Worm (Caenorhabditis elegans) whole organism, dauer: ENCODE results near the gene nob-1.

Experiments used
- unc-62 ChIP-seq: sonication (generic microtip); optimal IDR thresholded peaks from 2 replicates; lab custom pipeline; 2017; ENCODE audit warnings: missing biosample characterization, missing genetic modification reagents, missing genetic modification characterization

nob-1 gene

ce11 chrIII:12077456-12077855, 6.7 kb downstream of the nob-1 start, which contains the start of gene php-3:
php-3 (minus strand) TSS chrIII:12077556.
- TF ChIP-seq unc-62 (GFP tag; lab: Kevin White, UChicago) = no peak

ce11 chrIII:12067736-12068135, 16.4 kb downstream of the nob-1 start:
- no peak for TF ChIP-seq unc-62 (GFP tag; lab: Kevin White, UChicago)

- TF ChIP-seq unc-62 (GFP tag; lab: Kevin White, UChicago) = no peak
Measured at ce11 chrIII:12064494-12064893, 19.6 kb downstream of the nob-1 start.

- no peak for TF ChIP-seq unc-62 (GFP tag; lab: Kevin White, UChicago)
Measured at ce11 chrIII:12063934-12064333, 20.2 kb downstream of the nob-1 start.

- TF ChIP-seq unc-62 (GFP tag; lab: Kevin White, UChicago) = no peak
Measured at ce11 chrIII:12061413-12061812, 22.7 kb downstream of the nob-1 start, which contains the start of gene zyg-8. zyg-8 (plus strand) TSS chrIII:12061713.

ce11 chrIII:12060092-12060491, 24.0 kb downstream of the nob-1 start:
- TF ChIP-seq unc-62 (GFP tag; lab: Kevin White, UChicago) = no peak

- TF ChIP-seq unc-62 (GFP tag; lab: Kevin White, UChicago) = no peak
Measured at ce11 chrIII:12059521-12059920, 24.6 kb downstream of the nob-1 start.

- TF ChIP-seq unc-62 (GFP tag; lab: Kevin White, UChicago) = no peak
Measured at ce11 chrIII:12058429-12058828, 25.7 kb downstream of the nob-1 start, which contains the start of gene arx-3. arx-3 (minus strand) TSS chrIII:12058458.

ce11 chrIII:12052206-12052605, 31.9 kb downstream of the nob-1 start, which contains the start of gene Y79H2A.3:
Y79H2A.3 (minus strand) TSS chrIII:12052306.
- no peak for TF ChIP-seq unc-62 (GFP tag; lab: Kevin White, UChicago)

- TF ChIP-seq unc-62 (GFP tag; lab: Kevin White, UChicago) = no peak
Measured at ce11 chrIII:12040999-12041398, 43.1 kb downstream of the nob-1 start, which contains the start of gene Y79H2A.4. Y79H2A.4 (plus strand) TSS chrIII:12041299.

ce11 chrIII:12037217-12037616, 46.9 kb downstream of the nob-1 start:
- no peak for TF ChIP-seq unc-62 (GFP tag; lab: Kevin White, UChicago)

ce11 chrIII:12034311-12034710, 49.8 kb downstream of the nob-1 start:
- no peak for TF ChIP-seq unc-62 (GFP tag; lab: Kevin White, UChicago)

ce11 chrIII:12033259-12033658, 50.9 kb downstream of the nob-1 start:
- no peak for TF ChIP-seq unc-62 (GFP tag; lab: Kevin White, UChicago)

- TF ChIP-seq unc-62 (GFP tag; lab: Kevin White, UChicago) = no peak
Measured at ce11 chrIII:12030669-12031068, 53.4 kb downstream of the nob-1 start, which contains the start of gene Y79H2A.2. Y79H2A.2 (minus strand) TSS chrIII:12030769.

ce11 chrIII:12028769-12029168, 55.3 kb downstream of the nob-1 start, which contains the start of gene Y79H2A.12:
Y79H2A.12 (minus strand) TSS chrIII:12028869.
- no peak for TF ChIP-seq unc-62 (GFP tag; lab: Kevin White, UChicago)
